Worm (Caenorhabditis elegans): Measurements from ENCODE around the gene C32B5.7.
"Not testable (repeated sequence)": the region's sequence is repeated elsewhere in the genome, so short reads cannot be mapped to it uniquely, and the experiment has no call there.

Gene C32B5.7

ce11 chrII:1006375-1006774 is 46.0 kb downstream of the C32B5.7 start, which contains the start of gene F45D11.14:
F45D11.14 (minus strand) TSS chrII:1006475.
- not testable (repeated sequence) for TF ChIP-seq vab-15, fos-1, F16B12.6 (tag; optimal IDR thresholded peaks at IDR 0.05)
